Worm (Caenorhabditis elegans): ENCODE results near the gene zmp-3.

ce11 chrV:2938497-2938896 lies 29.1 kb upstream of the zmp-3 start, which contains the start of gene srw-141:
- TF ChIP-seq pha-4 (tag; optimal IDR thresholded peaks at IDR 0.05): no peak
- TF ChIP-seq ceh-16 (tag; optimal IDR thresholded peaks at IDR 0.05): no peak
- TF ChIP-seq ztf-11 (tag; optimal IDR thresholded peaks at IDR 0.05): no peak
- TF ChIP-seq unc-62 (GFP tag; optimal IDR thresholded peaks at IDR 0.05): no peak
